Worm (Caenorhabditis elegans): Measurements from ENCODE around the gene irld-23.

irld-23 gene

ce11 chrX:17063749-17064252, 16.7 kb downstream of the irld-23 start (continued):
- peak; percentile 53; the same call in 1 of the 2 replicates for TF ChIP-seq T26A8.4 (GFP tag; IDR thresholded peaks at IDR 0.05)
- peak; percentile 2 for TF ChIP-seq ama-1 (optimal IDR thresholded peaks at IDR 0.05)
- TF ChIP-seq pqm-1 (tag; optimal IDR thresholded peaks at IDR 0.05), result peak; percentile 31

- peak in 1 of 2 experiments; percentile 42 for TF ChIP-seq mdl-1 (tag; optimal IDR thresholded peaks at IDR 0.05)
- peak; percentile 0 for TF ChIP-seq dve-1 (tag; optimal IDR thresholded peaks at IDR 0.05; ENCODE audit: insufficient read depth)
- TF ChIP-seq hlh-30 (tag; optimal IDR thresholded peaks at IDR 0.05; ENCODE audit: insufficient read depth), result peak; percentile 84
- peak; percentile 48 for TF ChIP-seq mxl-3 (GFP tag; optimal IDR thresholded peaks at IDR 0.05)
- TF ChIP-seq Y48G9A.11 (GFP tag; IDR thresholded peaks at IDR 0.05), result no peak
- TF ChIP-seq nhr-28 (tag; optimal IDR thresholded peaks at IDR 0.05), result peak; percentile 28
- peak; percentile 43 for TF ChIP-seq hlh-11 (tag; optimal IDR thresholded peaks at IDR 0.05)
- TF ChIP-seq spr-1 (tag; optimal IDR thresholded peaks at IDR 0.05), result no peak
- TF ChIP-seq daf-19 (GFP tag; conservative IDR thresholded peaks at IDR 0.05), result no peak
- TF ChIP-seq ztf-7 (tag; optimal IDR thresholded peaks at IDR 0.05), result no peak
- peak in 1 of 2 experiments; percentile 60 for TF ChIP-seq unc-62 (GFP tag; optimal IDR thresholded peaks at IDR 0.05 in 1 of 2)
- TF ChIP-seq unc-62 (tag; optimal IDR thresholded peaks at IDR 0.05), result no peak
- TF ChIP-seq Y105C5A.15 (GFP tag; IDR thresholded peaks at IDR 0.05), result no peak
- TF ChIP-seq dmd-6 (GFP tag; IDR thresholded peaks at IDR 0.05), result peak; percentile 24; the same call in 1 of the 2 replicates
- TF ChIP-seq egl-27 (tag; optimal IDR thresholded peaks at IDR 0.05), result no peak
Observed at ce11 chrX:17062165-17062564, 18.3 kb downstream of the irld-23 start.

ce11 chrX:17059760-17060159, 20.7 kb downstream of the irld-23 start:
- TF ChIP-seq zip-11 (GFP tag; IDR thresholded peaks at IDR 0.05), result no peak
- peak in 1 of 2 experiments; percentile 30 for TF ChIP-seq unc-62 (GFP tag; optimal IDR thresholded peaks at IDR 0.05 in 1 of 2)
- no peak for TF ChIP-seq unc-62 (tag; optimal IDR thresholded peaks at IDR 0.05)
- TF ChIP-seq R02D3.7 (tag; optimal IDR thresholded peaks at IDR 0.05), result no peak

ce11 chrX:17058340-17058739, 22.1 kb downstream of the irld-23 start:
- TF ChIP-seq madf-5 (GFP tag; IDR thresholded peaks at IDR 0.05) (no peak), nhr-11 (tag; optimal IDR thresholded peaks at IDR 0.05) (peak; percentile 7), mxl-3 (GFP tag; optimal IDR thresholded peaks at IDR 0.05) (peak; percentile 28), Y48G9A.11 (GFP tag; IDR thresholded peaks at IDR 0.05) (no peak), F10B5.3 (tag; optimal IDR thresholded peaks at IDR 0.05) (no peak), saeg-2 (GFP tag; IDR thresholded peaks at IDR 0.05) (no peak), nhr-10 (tag; optimal IDR thresholded peaks at IDR 0.05) (no peak), ceh-20 (GFP tag; IDR thresholded peaks at IDR 0.05) (0 out of 2 replicates have a peak, but pooled peaks have one; percentile 11), Y5F2A.4 (GFP tag; optimal IDR thresholded peaks at IDR 0.05) (no peak), hlh-30 (tag; optimal IDR thresholded peaks at IDR 0.05; ENCODE audit: insufficient read depth) (peak; percentile 89), zfp-2 (tag; optimal IDR thresholded peaks at IDR 0.05) (no peak), ceh-62 (tag; optimal IDR thresholded peaks at IDR 0.05) (no peak), Y105C5A.15 (GFP tag; IDR thresholded peaks at IDR 0.05) (no peak), daf-8 (GFP tag; IDR thresholded peaks at IDR 0.05) (no peak), nhr-102 (tag; optimal IDR thresholded peaks at IDR 0.05) (no peak), nhr-6 (tag; optimal IDR thresholded peaks at IDR 0.05) (no peak), ZK337.2 (GFP tag; IDR thresholded peaks at IDR 0.05) (no peak), hlh-11 (tag; optimal IDR thresholded peaks at IDR 0.05) (peak; percentile 68), php-3 (GFP tag; IDR thresholded peaks at IDR 0.05) (0 out of 2 replicates have a peak, but pooled peaks have one; percentile 35), lin-15B (tag; optimal IDR thresholded peaks at IDR 0.05) (no peak), zip-2 (tag; optimal IDR thresholded peaks at IDR 0.05) (no peak), lim-7 (GFP tag; IDR thresholded peaks at IDR 0.05) (no peak), dmd-6 (GFP tag; IDR thresholded peaks at IDR 0.05) (peak; percentile 53; the same call in 1 of the 2 replicates), lir-3 (tag; optimal IDR thresholded peaks at IDR 0.05) (no peak), dpl-1 (GFP tag; optimal IDR thresholded peaks at IDR 0.05) (no peak), ceh-82 (tag; optimal IDR thresholded peaks at IDR 0.05) (no peak), set-16 (GFP tag; IDR thresholded peaks at IDR 0.05) (peak; percentile 65), nhr-77 (tag; optimal IDR thresholded peaks at IDR 0.05) (no peak), ama-1 (optimal IDR thresholded peaks at IDR 0.05) (peak; percentile 17), arid-1 (GFP tag; conservative IDR thresholded peaks at IDR 0.05) (no peak), mes-2 (tag; optimal IDR thresholded peaks at IDR 0.05; ENCODE audit: poor library complexity, severe bottlenecking) (no peak), F26F4.8 (GFP tag; conservative IDR thresholded peaks at IDR 0.05) (no peak), snpc-4 (tag; optimal IDR thresholded peaks at IDR 0.05) (no peak)
